Fruit fly (Drosophila melanogaster) whole organism, prepupa: ENCODE measurements around the gene CG44141.
"Not testable (repeated sequence)": the region's sequence is repeated elsewhere in the genome, so short reads cannot be mapped to it uniquely, and the experiment has no call there.

ENCODE experiments used
- CG11902 ChIP-seq: fragments of 200-800 bp; sonication (Bioruptor generic); optimal IDR thresholded peaks from 3 replicates; lab custom pipeline; 2016; ENCODE audit warnings: missing biosample characterization, missing genetic modification characterization
- fd85E ChIP-seq: fragments of 200-800 bp; sonication (Bioruptor generic); optimal IDR thresholded peaks from 3 replicates; lab custom pipeline; 2016; ENCODE audit warnings: missing biosample characterization, missing genetic modification characterization
- topi ChIP-seq: fragments of 200-800 bp; sonication (Bioruptor generic); optimal IDR thresholded peaks from 3 replicates; lab custom pipeline; 2016; ENCODE audit warnings: missing biosample characterization, missing genetic modification characterization

- not testable (repeated sequence) for TF ChIP-seq CG11902; topi (GFP tag; lab: Kevin White, UChicago); fd85E (GFP tag; lab: Kevin White, UChicago)
Observed at dm6 chr2L:15660741-15661140, 1.5 kb upstream of the CG44141 start, which contains the start of gene CG18477.
